Fruit fly (Drosophila melanogaster) whole organism, wandering third instar larva: ENCODE data around the gene CG31792.

Experiments used
- Abd-B ChIP-seq: fragments of >200 bp; optimal IDR thresholded peaks from 2 replicates; lab custom pipeline; 2017; ENCODE audit warnings: missing biosample characterization, missing genetic modification characterization
- CG32264 ChIP-seq: fragments of 200-800 bp; sonication (Bioruptor generic); optimal IDR thresholded peaks from 2 replicates; lab custom pipeline; 2016; ENCODE audit warnings: missing biosample characterization, missing genetic modification characterization
- CG9705 ChIP-seq: fragments of 200-800 bp; sonication (Bioruptor generic); optimal IDR thresholded peaks from 2 replicates; lab custom pipeline; 2018; ENCODE audit warnings: missing biosample characterization, mild to moderate bottlenecking, missing genetic modification characterization
- CrebA ChIP-seq: fragments of 200-800 bp; sonication (Bioruptor generic); optimal IDR thresholded peaks from 2 replicates; lab custom pipeline; 2016; ENCODE audit warnings: missing biosample characterization, mild to moderate bottlenecking, missing genetic modification characterization, borderline replicate concordance
- Dfd ChIP-seq: fragments of >200 bp; optimal IDR thresholded peaks from 2 replicates; lab custom pipeline; 2017; ENCODE audit warnings: missing biosample characterization, missing genetic modification characterization
- Dif ChIP-seq: fragments of 200-275, 200-300 bp; sonication (Bioruptor generic); optimal IDR thresholded peaks from 2 replicates; lab custom pipeline; 2018; ENCODE audit warnings: missing biosample characterization, missing genetic modification characterization; ENCODE audit not compliant: partially characterized antibody
- GATAd ChIP-seq: sonication (Bioruptor generic); optimal IDR thresholded peaks from 2 replicates; lab custom pipeline; 2016; ENCODE audit warnings: missing biosample characterization, missing genetic modification characterization
- HLH106 ChIP-seq: fragments of 200-800 bp; optimal IDR thresholded peaks from 3 replicates; lab custom pipeline; 2019; ENCODE audit warnings: missing biosample characterization, mild to moderate bottlenecking, missing genetic modification characterization, moderate library complexity
- Hnf4 ChIP-seq: fragments of 200-800 bp; sonication (Bioruptor generic); optimal IDR thresholded peaks from 2 replicates; lab custom pipeline; 2016; ENCODE audit warnings: missing biosample characterization, mild to moderate bottlenecking, missing genetic modification characterization
- Hr78 ChIP-seq: fragments of >200 bp; optimal IDR thresholded peaks from 2 replicates; lab custom pipeline; 2017; ENCODE audit warnings: missing biosample characterization, missing genetic modification characterization
- Hr83 ChIP-seq: fragments of 200-300 bp; sonication (Bioruptor generic); optimal IDR thresholded peaks from 2 replicates; lab custom pipeline; 2016; ENCODE audit warnings: missing biosample characterization, mild to moderate bottlenecking, missing genetic modification characterization, moderate library complexity; ENCODE audit not compliant: poor library complexity, severe bottlenecking
- Jra ChIP-seq: sonication (Bioruptor generic); optimal IDR thresholded peaks from 2 replicates; lab custom pipeline; 2016; ENCODE audit warnings: missing biosample characterization, missing genetic modification characterization
- Mio ChIP-seq: sonication (Bioruptor generic); optimal IDR thresholded peaks from 2 replicates; lab custom pipeline; 2016; ENCODE audit warnings: missing biosample characterization, missing genetic modification characterization
- Myc ChIP-seq: fragments of >200 bp; optimal IDR thresholded peaks from 2 replicates; lab custom pipeline; 2017
- N ChIP-seq: fragments of >200 bp; optimal IDR thresholded peaks from 2 replicates; lab custom pipeline; 2018; ENCODE audit warnings: missing biosample characterization, missing external identifiers, missing genetic modification characterization
- OdsH ChIP-seq: fragments of 200-800 bp; sonication (Bioruptor generic); optimal IDR thresholded peaks from 2 replicates; lab custom pipeline; 2016; ENCODE audit warnings: missing biosample characterization, mild to moderate bottlenecking, missing genetic modification characterization
- Rel ChIP-seq, 2 experiments: fragments of 200-800 bp; sonication (Bioruptor generic) in 1 of 2; optimal IDR thresholded peaks; 2 replicates in 1 of 2; 3 replicates in 1 of 2; lab custom pipeline; 2016 to 2019; ENCODE audit warnings: mild to moderate bottlenecking in 2 of 2, missing biosample characterization in 2 of 2, missing genetic modification characterization in 2 of 2, moderate library complexity in 1 of 2
- Sp1 ChIP-seq: fragments of 200-800 bp; sonication (Bioruptor generic); optimal IDR thresholded peaks from 3 replicates; lab custom pipeline; 2019; ENCODE audit warnings: missing biosample characterization, mild to moderate bottlenecking, missing genetic modification characterization, moderate library complexity
- Vsx2 ChIP-seq: fragments of 200-300, 225-300 bp; sonication (Bioruptor generic); optimal IDR thresholded peaks from 2 replicates; lab custom pipeline; 2018; ENCODE audit warnings: missing biosample characterization, missing genetic modification characterization; ENCODE audit not compliant: partially characterized antibody
- br ChIP-seq: fragments of 200-800 bp; sonication (Bioruptor generic); optimal IDR thresholded peaks from 2 replicates; lab custom pipeline; 2016; ENCODE audit warnings: missing biosample characterization, missing genetic modification characterization
- brk ChIP-seq: fragments of 200-800 bp; sonication (Bioruptor generic); optimal IDR thresholded peaks from 2 replicates; lab custom pipeline; 2016; ENCODE audit warnings: missing biosample characterization, mild to moderate bottlenecking, missing genetic modification characterization
- dl ChIP-seq, 2 experiments: fragments of 175-275, 200-275 bp in 1 of 2; fragments of 200-275 bp in 1 of 2; sonication (Bioruptor generic); optimal IDR thresholded peaks; lab custom pipeline; 2018; ENCODE audit warnings: mild to moderate bottlenecking in 2 of 2, missing biosample characterization in 2 of 2, missing genetic modification characterization in 2 of 2, moderate library complexity in 2 of 2; ENCODE audit not compliant: partially characterized antibody in 2 of 2, insufficient read depth in 1 of 2
- dmrt93B ChIP-seq: fragments of 200-800 bp; sonication (Bioruptor generic); optimal IDR thresholded peaks from 2 replicates; lab custom pipeline; 2018; ENCODE audit warnings: missing biosample characterization, mild to moderate bottlenecking, missing genetic modification characterization
- dsf ChIP-seq: sonication (Bioruptor generic); optimal IDR thresholded peaks from 2 replicates; lab custom pipeline; 2016; ENCODE audit warnings: missing biosample characterization, missing genetic modification characterization, borderline replicate concordance
- ey ChIP-seq: fragments of 200-800 bp; sonication (Bioruptor generic); optimal IDR thresholded peaks from 2 replicates; lab custom pipeline; 2016; ENCODE audit warnings: missing biosample characterization, missing genetic modification characterization
- foxo ChIP-seq, 2 experiments: fragments of 200-800 bp; sonication (Bioruptor generic); optimal IDR thresholded peaks; 2 replicates in 1 of 2; 3 replicates in 1 of 2; lab custom pipeline; 2016 to 2017; ENCODE audit warnings: missing biosample characterization in 2 of 2, missing genetic modification characterization in 2 of 2
- fru ChIP-seq: fragments of 200-800 bp; sonication (Bioruptor generic); optimal IDR thresholded peaks from 3 replicates; lab custom pipeline; 2016; ENCODE audit warnings: missing biosample characterization, mild to moderate bottlenecking, missing genetic modification characterization
- h ChIP-seq: fragments of 200-800 bp; sonication (Bioruptor generic); optimal IDR thresholded peaks from 3 replicates; lab custom pipeline; 2016; ENCODE audit warnings: missing biosample characterization, mild to moderate bottlenecking, missing genetic modification characterization
- jim ChIP-seq: fragments of 175-275, 200-325 bp; sonication (Bioruptor generic); optimal IDR thresholded peaks from 2 replicates; lab custom pipeline; 2016; ENCODE audit warnings: missing biosample characterization, mild to moderate bottlenecking, missing genetic modification characterization
- lola ChIP-seq: fragments of >200 bp; optimal IDR thresholded peaks from 2 replicates; lab custom pipeline; 2017; ENCODE audit warnings: missing biosample characterization, missing genetic modification characterization
- pan ChIP-seq: fragments of >200 bp; optimal IDR thresholded peaks from 2 replicates; lab custom pipeline; 2017
- psq ChIP-seq: fragments of 200-800 bp; sonication (Bioruptor generic); optimal IDR thresholded peaks from 3 replicates; lab custom pipeline; 2017; ENCODE audit warnings: missing biosample characterization, mild to moderate bottlenecking, missing genetic modification characterization, moderate library complexity
- rgr ChIP-seq: fragments of 200-800 bp; sonication (Bioruptor generic); optimal IDR thresholded peaks from 3 replicates; lab custom pipeline; 2016; ENCODE audit warnings: missing biosample characterization, mild to moderate bottlenecking, missing genetic modification characterization
- sage ChIP-seq: fragments of 200-800 bp; sonication (Bioruptor generic); optimal IDR thresholded peaks from 2 replicates; lab custom pipeline; 2016; ENCODE audit warnings: missing biosample characterization, mild to moderate bottlenecking, missing genetic modification characterization
- sv ChIP-seq: fragments of 200-800 bp; sonication (Bioruptor generic); optimal IDR thresholded peaks from 3 replicates; lab custom pipeline; 2016; ENCODE audit warnings: missing biosample characterization, missing genetic modification characterization
- tai ChIP-seq: sonication (Bioruptor generic); optimal IDR thresholded peaks from 2 replicates; lab custom pipeline; 2016; ENCODE audit warnings: missing biosample characterization, missing genetic modification characterization
- usp ChIP-seq: fragments of >200 bp; optimal IDR thresholded peaks from 2 replicates; lab custom pipeline; 2017; ENCODE audit warnings: missing biosample characterization, missing genetic modification characterization
- woc ChIP-seq: sonication (Bioruptor generic); optimal IDR thresholded peaks from 2 replicates; lab custom pipeline; 2016; ENCODE audit warnings: missing biosample characterization, mild to moderate bottlenecking, missing genetic modification characterization

The CG31792 gene

dm6 chr2L:19051534-19052100 is 54.4 kb downstream of the CG31792 start, which contains the start of gene Rpn3:
Gene Rpn3 (plus strand): TSS chr2L:19051790.
- TF ChIP-seq Vsx2 (GFP tag; lab: Kevin White, UChicago) (no peak), pan (lab: Kevin White, UChicago) (no peak), fru (GFP tag; lab: Kevin White, UChicago) (peak; percentile 88), Myc (no peak), rgr (GFP tag; lab: Kevin White, UChicago) (peak; percentile 86), ey (GFP tag; lab: Kevin White, UChicago) (peak; percentile 79), CG9705 (GFP tag; lab: Kevin White, UChicago) (peak; percentile 52), N (GFP tag; lab: Kevin White, UChicago) (no peak), lola (no peak), dsf (GFP tag; lab: Kevin White, UChicago) (peak; percentile 86), jim (GFP tag; lab: Kevin White, UChicago) (no peak), Hnf4 (no peak), Dfd (GFP tag; lab: Kevin White, UChicago) (no peak), dl (GFP tag; optimal IDR thresholded peaks at IDR 0.05; lab: Kevin White, UChicago; ENCODE audit: insufficient read depth in 1 of 2, partially characterized antibody in 2 of 2) (no peak), usp (no peak), HLH106 (tag; lab: Kevin White, UChicago) (peak; percentile 77), Dif (GFP tag; lab: Kevin White, UChicago) (no peak), foxo (GFP tag; optimal IDR thresholded peaks at IDR 0.05; lab: Kevin White, UChicago) (peak; percentile 22 to 89), Rel (GFP tag; optimal IDR thresholded peaks at IDR 0.05; lab: Kevin White, UChicago) (no peak), Rel (tag; optimal IDR thresholded peaks at IDR 0.05; lab: Kevin White, UChicago) (peak; percentile 23), br (no peak), psq (GFP tag; lab: Kevin White, UChicago) (peak; percentile 77), dmrt93B (no peak), Sp1 (peak; percentile 75), OdsH (GFP tag; lab: Kevin White, UChicago) (peak; percentile 76), CrebA (GFP tag; lab: Kevin White, UChicago) (no peak), brk (GFP tag; lab: Kevin White, UChicago) (no peak), sage (GFP tag; lab: Kevin White, UChicago) (no peak), GATAd (no peak), tai (no peak), woc (GFP tag; lab: Kevin White, UChicago) (no peak), h (GFP tag; lab: Kevin White, UChicago) (peak; percentile 89), CG32264 (peak; percentile 47), sv (peak; percentile 77), Abd-B (GFP tag; lab: Kevin White, UChicago) (no peak), Mio (no peak), Hr78 (GFP tag; lab: Kevin White, UChicago) (no peak), Jra (peak; percentile 89), Hr83 (GFP tag; lab: Kevin White, UChicago) (peak; percentile 18)
